Worm (Caenorhabditis elegans) whole organism, L3 larva: Measurements from ENCODE around the gene syx-4.

Experiments used
- R02D3.7 ChIP-seq: fragments of 150-350 bp; optimal IDR thresholded peaks from 2 replicates; lab custom pipeline; 2014; ENCODE audit warnings: missing biosample characterization, missing genetic modification characterization
- ZK546.5 ChIP-seq: sonication (generic microtip); optimal IDR thresholded peaks from 2 replicates; lab custom pipeline; 2017; ENCODE audit warnings: missing biosample characterization, missing genetic modification characterization
- aly-2 ChIP-seq: fragments of 150-350 bp; optimal IDR thresholded peaks from 2 replicates; lab custom pipeline; 2014; ENCODE audit warnings: missing biosample characterization, missing genetic modification characterization
- ama-1 ChIP-seq: fragments of 150-350 bp; optimal IDR thresholded peaks from 2 replicates; lab custom pipeline; 2018
- ceh-16 ChIP-seq: sonication (generic microtip); optimal IDR thresholded peaks from 2 replicates; lab custom pipeline; 2017; ENCODE audit warnings: missing biosample characterization, missing genetic modification characterization
- ceh-28 ChIP-seq: fragments of 150-350 bp; optimal IDR thresholded peaks from 2 replicates; lab custom pipeline; 2014; ENCODE audit warnings: missing biosample characterization, missing genetic modification reagents, missing genetic modification characterization
- ceh-82 ChIP-seq: fragments of 150-350 bp; optimal IDR thresholded peaks from 2 replicates; lab custom pipeline; 2014; ENCODE audit warnings: missing biosample characterization, missing genetic modification characterization
- ceh-9 ChIP-seq: sonication (generic microtip); optimal IDR thresholded peaks from 2 replicates; lab custom pipeline; 2018; ENCODE audit warnings: missing biosample characterization, missing genetic modification characterization
- daf-12 ChIP-seq: fragments of 150-350 bp; optimal IDR thresholded peaks from 2 replicates; lab custom pipeline; 2014; ENCODE audit warnings: missing biosample characterization, missing genetic modification reagents, missing genetic modification characterization
- egl-27 ChIP-seq: sonication (generic microtip); optimal IDR thresholded peaks from 4 replicates; lab custom pipeline; 2017; ENCODE audit warnings: missing biosample characterization, missing genetic modification reagents, missing genetic modification characterization
- egl-5 ChIP-seq: fragments of 150-350 bp; optimal IDR thresholded peaks from 2 replicates; lab custom pipeline; 2017; ENCODE audit warnings: missing biosample characterization, missing genetic modification reagents, missing genetic modification characterization, inconsistent platforms
- elt-1 ChIP-seq: fragments of 150-350 bp; optimal IDR thresholded peaks from 2 replicates; lab custom pipeline; 2014; ENCODE audit warnings: missing biosample characterization, missing genetic modification characterization
- elt-2 ChIP-seq: sonication (generic microtip); optimal IDR thresholded peaks from 2 replicates; lab custom pipeline; 2016; ENCODE audit warnings: missing genetic modification reagents, mild to moderate bottlenecking, missing genetic modification characterization, missing compliant biosample characterization
- elt-3 ChIP-seq, 3 experiments: fragments of 150-350 bp in 1 of 3; sonication (generic microtip) in 2 of 3; optimal IDR thresholded peaks; 2 replicates in 2 of 3; 4 replicates in 1 of 3; lab custom pipeline; 2014 to 2017; ENCODE audit warnings: missing biosample characterization in 3 of 3, missing genetic modification characterization in 3 of 3
- eor-1 ChIP-seq, 2 experiments: fragments of 150-350 bp; optimal IDR thresholded peaks; 2 replicates each; lab custom pipeline; 2014 to 2018; ENCODE audit warnings: missing biosample characterization in 2 of 2, missing genetic modification characterization in 2 of 2
- fkh-10 ChIP-seq: sonication (generic microtip); optimal IDR thresholded peaks from 2 replicates; lab custom pipeline; 2017; ENCODE audit warnings: missing biosample characterization, missing genetic modification reagents, missing genetic modification characterization
- fkh-2 ChIP-seq: fragments of 150-350 bp; optimal IDR thresholded peaks from 2 replicates; lab custom pipeline; 2014; ENCODE audit warnings: missing biosample characterization, missing genetic modification reagents, missing genetic modification characterization
- fos-1 ChIP-seq: fragments of 150-350 bp; optimal IDR thresholded peaks from 2 replicates; lab custom pipeline; 2014; ENCODE audit warnings: missing biosample characterization, missing genetic modification characterization
- hmg-11 ChIP-seq: sonication (generic microtip); optimal IDR thresholded peaks from 2 replicates; lab custom pipeline; 2016; ENCODE audit warnings: missing genetic modification characterization, missing compliant biosample characterization
- jun-1 ChIP-seq: fragments of 150-350 bp; optimal IDR thresholded peaks from 2 replicates; lab custom pipeline; 2014; ENCODE audit warnings: missing biosample characterization, missing genetic modification reagents, missing genetic modification characterization
- lin-15B ChIP-seq: fragments of 150-350 bp; optimal IDR thresholded peaks from 2 replicates; lab custom pipeline; 2014; ENCODE audit warnings: missing biosample characterization, missing genetic modification characterization
- lin-39 ChIP-seq: fragments of 150-350 bp; optimal IDR thresholded peaks from 2 replicates; lab custom pipeline; 2018; ENCODE audit warnings: missing biosample characterization, missing genetic modification reagents, missing genetic modification characterization
- lsy-12 ChIP-seq: sonication (generic microtip); optimal IDR thresholded peaks from 2 replicates; lab custom pipeline; 2016; ENCODE audit warnings: mild to moderate bottlenecking, missing genetic modification characterization, missing compliant biosample characterization
- mdl-1 ChIP-seq: fragments of 150-350 bp; optimal IDR thresholded peaks from 2 replicates; lab custom pipeline; 2014; ENCODE audit warnings: missing biosample characterization, missing genetic modification characterization
- mml-1 ChIP-seq: fragments of 150-350 bp; sonication (generic microtip); optimal IDR thresholded peaks from 3 replicates; lab custom pipeline; 2014; ENCODE audit warnings: missing biosample characterization, missing genetic modification characterization
- nfya-1 ChIP-seq: sonication (generic microtip); optimal IDR thresholded peaks from 2 replicates; lab custom pipeline; 2017; ENCODE audit warnings: missing genetic modification characterization, mild to moderate bottlenecking, missing compliant biosample characterization, antibody characterized with exemption, moderate library complexity; ENCODE audit not compliant: insufficient read depth
- nhr-23 ChIP-seq: fragments of 150-350 bp; optimal IDR thresholded peaks from 2 replicates; lab custom pipeline; 2014; ENCODE audit warnings: missing biosample characterization, missing genetic modification reagents, missing genetic modification characterization
- nhr-237 ChIP-seq: fragments of 150-350 bp; optimal IDR thresholded peaks from 2 replicates; lab custom pipeline; 2014; ENCODE audit warnings: missing biosample characterization, missing genetic modification characterization
- nhr-25 ChIP-seq: sonication (generic microtip); optimal IDR thresholded peaks from 2 replicates; lab custom pipeline; 2017; ENCODE audit warnings: missing biosample characterization, missing genetic modification characterization
- nhr-28 ChIP-seq: fragments of 150-350 bp; optimal IDR thresholded peaks from 2 replicates; lab custom pipeline; 2014; ENCODE audit warnings: missing biosample characterization, missing genetic modification characterization
- nhr-43 ChIP-seq: sonication (generic microtip); optimal IDR thresholded peaks from 2 replicates; lab custom pipeline; 2016; ENCODE audit warnings: mild to moderate bottlenecking, missing genetic modification characterization, missing compliant biosample characterization; ENCODE audit not compliant: poor library complexity, severe bottlenecking
- nhr-67 ChIP-seq: fragments of 150-350 bp; optimal IDR thresholded peaks from 2 replicates; lab custom pipeline; 2014; ENCODE audit warnings: missing biosample characterization, missing genetic modification characterization
- pha-4 ChIP-seq: fragments of 150-350 bp; optimal IDR thresholded peaks from 2 replicates; lab custom pipeline; 2014; ENCODE audit warnings: missing biosample characterization, missing genetic modification reagents, missing genetic modification characterization
- pqm-1 ChIP-seq: fragments of 150-350 bp; optimal IDR thresholded peaks from 2 replicates; lab custom pipeline; 2017; ENCODE audit warnings: missing biosample characterization, missing genetic modification characterization, inconsistent platforms
- sea-2 ChIP-seq: fragments of 150-350 bp; sonication (generic microtip); optimal IDR thresholded peaks from 4 replicates; lab custom pipeline; 2014; ENCODE audit warnings: missing biosample characterization, missing genetic modification reagents, missing genetic modification characterization
- skn-1 ChIP-seq: fragments of 150-350 bp; optimal IDR thresholded peaks from 2 replicates; lab custom pipeline; 2014; ENCODE audit warnings: missing biosample characterization, missing genetic modification characterization
- snpc-4 ChIP-seq: fragments of 150-350 bp; optimal IDR thresholded peaks from 2 replicates; lab custom pipeline; 2014; ENCODE audit warnings: missing biosample characterization, missing genetic modification characterization
- tbx-2 ChIP-seq: sonication (generic microtip); optimal IDR thresholded peaks from 2 replicates; lab custom pipeline; 2016; ENCODE audit warnings: mild to moderate bottlenecking, missing genetic modification characterization, missing compliant biosample characterization
- unc-39 ChIP-seq: sonication (generic microtip); optimal IDR thresholded peaks from 4 replicates; lab custom pipeline; 2017; ENCODE audit warnings: missing biosample characterization, missing genetic modification characterization
- unc-62 ChIP-seq: fragments of 150-350 bp; sonication (generic microtip); optimal IDR thresholded peaks from 4 replicates; lab custom pipeline; 2014; ENCODE audit warnings: missing biosample characterization, missing genetic modification reagents, missing genetic modification characterization
- zag-1 ChIP-seq: fragments of 150-350 bp; optimal IDR thresholded peaks from 2 replicates; lab custom pipeline; 2014; ENCODE audit warnings: missing biosample characterization, missing genetic modification characterization
- ztf-11 ChIP-seq: fragments of 150-350 bp; optimal IDR thresholded peaks from 2 replicates; lab custom pipeline; 2014; ENCODE audit warnings: missing biosample characterization, missing genetic modification characterization
- ztf-4 ChIP-seq: fragments of 150-350 bp; optimal IDR thresholded peaks from 2 replicates; lab custom pipeline; 2014; ENCODE audit warnings: missing biosample characterization, missing genetic modification characterization

syx-4 gene

ce11 chrIV:8428492-8428891 is 28.6 kb upstream of the syx-4 start (continued):
- TF ChIP-seq nhr-28 (tag; lab: Kevin White, UChicago) (no peak), daf-12 (tag; lab: Kevin White, UChicago) (no peak), fkh-10 (GFP tag; lab: Kevin White, UChicago) (no peak), sea-2 (GFP tag; lab: Kevin White, UChicago) (no peak), jun-1 (tag; lab: Kevin White, UChicago) (no peak)

ce11 chrIV:8431567-8432458 is 25.3 kb upstream of the syx-4 start:
- peak; percentile 58 for TF ChIP-seq lsy-12 (tag; lab: Kevin White, UChicago)
- TF ChIP-seq egl-27 = peak; percentile 21
- no peak for TF ChIP-seq unc-39
- TF ChIP-seq lin-39 (tag; lab: Kevin White, UChicago) = peak; percentile 78
- peak in 1 of 3 experiments; percentile 10 for TF ChIP-seq elt-3 (tag; optimal IDR thresholded peaks at IDR 0.05; lab: Kevin White, UChicago)
- peak; percentile 35 for TF ChIP-seq elt-2 (tag; lab: Kevin White, UChicago)
- peak; percentile 57 for TF ChIP-seq tbx-2 (tag; lab: Kevin White, UChicago)
- TF ChIP-seq ZK546.5 (tag; lab: Kevin White, UChicago) = no peak
- no peak for TF ChIP-seq nhr-237 (tag; lab: Kevin White, UChicago)
- TF ChIP-seq elt-1 (tag; lab: Kevin White, UChicago) = no peak
- peak; percentile 52 for TF ChIP-seq lin-15B
- peak; percentile 21 for TF ChIP-seq ceh-16 (tag; lab: Kevin White, UChicago)
- no peak for TF ChIP-seq hmg-11 (tag; lab: Kevin White, UChicago)
- peak; percentile 42 for TF ChIP-seq fkh-2 (tag; lab: Kevin White, UChicago)
- peak; percentile 31 for TF ChIP-seq ceh-82
- peak; percentile 79 for TF ChIP-seq nhr-43 (tag; lab: Kevin White, UChicago)
- peak; percentile 100 for TF ChIP-seq nfya-1
- TF ChIP-seq ztf-4 (tag; lab: Kevin White, UChicago) = peak; percentile 16
- TF ChIP-seq mdl-1 (tag; lab: Kevin White, UChicago) = peak; percentile 64
- no peak for TF ChIP-seq fkh-10 (GFP tag; lab: Kevin White, UChicago)
- TF ChIP-seq nhr-25 (tag; lab: Kevin White, UChicago) = peak; percentile 86
- no peak for TF ChIP-seq daf-12 (tag; lab: Kevin White, UChicago)
- TF ChIP-seq unc-62 = peak; percentile 72
- peak; percentile 78 for TF ChIP-seq snpc-4
- TF ChIP-seq sea-2 (GFP tag; lab: Kevin White, UChicago) = no peak
- peak; percentile 81 for TF ChIP-seq ceh-28 (tag; lab: Kevin White, UChicago)
- TF ChIP-seq nhr-23 (tag; lab: Kevin White, UChicago) = peak; percentile 78
- TF ChIP-seq ama-1 = peak; percentile 99
- peak; percentile 78 for TF ChIP-seq aly-2 (tag; lab: Kevin White, UChicago)
- TF ChIP-seq jun-1 (tag; lab: Kevin White, UChicago) = peak; percentile 52
- peak; percentile 81 for TF ChIP-seq pha-4 (tag; lab: Kevin White, UChicago)
- TF ChIP-seq skn-1 (tag; lab: Kevin White, UChicago) = peak; percentile 64
- peak; percentile 67 for TF ChIP-seq R02D3.7

- TF ChIP-seq skn-1 (tag; lab: Kevin White, UChicago) = peak; percentile 94
- peak; percentile 94 for TF ChIP-seq lin-15B
- TF ChIP-seq lin-39 (tag; lab: Kevin White, UChicago) = peak; percentile 98
- TF ChIP-seq nhr-28 (tag; lab: Kevin White, UChicago) = peak; percentile 22
- TF ChIP-seq nfya-1 = peak; percentile 100
- peak; percentile 85 for TF ChIP-seq mdl-1 (tag; lab: Kevin White, UChicago)
- peak; percentile 77 for TF ChIP-seq elt-2 (tag; lab: Kevin White, UChicago)
- peak; percentile 86 for TF ChIP-seq ceh-28 (tag; lab: Kevin White, UChicago)
- TF ChIP-seq eor-1 (tag; optimal IDR thresholded peaks at IDR 0.05; lab: Kevin White, UChicago) = no peak
- TF ChIP-seq egl-5 (tag; lab: Kevin White, UChicago) = peak; percentile 94
- TF ChIP-seq pqm-1 (tag; lab: Kevin White, UChicago) = peak; percentile 87
- TF ChIP-seq nhr-25 (tag; lab: Kevin White, UChicago) = peak; percentile 99
- TF ChIP-seq tbx-2 (tag; lab: Kevin White, UChicago) = peak; percentile 64
- peak; percentile 99 for TF ChIP-seq pha-4 (tag; lab: Kevin White, UChicago)
- TF ChIP-seq zag-1 = peak; percentile 68
- TF ChIP-seq hmg-11 (tag; lab: Kevin White, UChicago) = peak; percentile 75
- peak; percentile 93 for TF ChIP-seq jun-1 (tag; lab: Kevin White, UChicago)
- peak; percentile 2 for TF ChIP-seq sea-2 (GFP tag; lab: Kevin White, UChicago)
- TF ChIP-seq mml-1 (tag; lab: Kevin White, UChicago) = no peak
- peak; percentile 94 for TF ChIP-seq ama-1
- peak; percentile 82 for TF ChIP-seq ceh-82
- TF ChIP-seq ZK546.5 (tag; lab: Kevin White, UChicago) = no peak
- TF ChIP-seq unc-62 = peak; percentile 20
- no peak for TF ChIP-seq fkh-2 (tag; lab: Kevin White, UChicago)
- TF ChIP-seq ztf-4 (tag; lab: Kevin White, UChicago) = peak; percentile 77
- TF ChIP-seq ceh-9 (tag; lab: Kevin White, UChicago) = no peak
- TF ChIP-seq unc-39 = no peak
- TF ChIP-seq nhr-67 (tag; lab: Kevin White, UChicago) = no peak
- no peak for TF ChIP-seq ztf-11 (tag; lab: Kevin White, UChicago)
- TF ChIP-seq egl-27 = peak; percentile 79
- TF ChIP-seq elt-3 (tag; optimal IDR thresholded peaks at IDR 0.05; lab: Kevin White, UChicago) = peak; percentile 1 to 86 (median 40)
- no peak for TF ChIP-seq aly-2 (tag; lab: Kevin White, UChicago)
- TF ChIP-seq elt-1 (tag; lab: Kevin White, UChicago) = peak; percentile 39
- peak; percentile 46 for TF ChIP-seq fos-1 (tag; lab: Kevin White, UChicago)
Observed at ce11 chrIV:8432709-8433108, 24.4 kb upstream of the syx-4 start, which contains the start of the genes T26A8.4 and pdtf-1. Gene T26A8.4 (minus strand): TSS chrIV:8432893. Gene pdtf-1 (plus strand): TSS chrIV:8433038.
